Worm (Caenorhabditis elegans) whole organism, L4 larva: ENCODE data around the gene F46G10.1.

Source experiments
- D1046.2 ChIP-seq: fragments of 200-800 bp; sonication (Bioruptor generic); IDR thresholded peaks from 2 replicates; pipeline ENCODE4 v1.3.6; 2022; ENCODE audit warnings: missing genetic modification characterization, missing compliant biosample characterization
- F10B5.3 ChIP-seq: sonication (generic microtip); optimal IDR thresholded peaks from 2 replicates; lab custom pipeline; 2016; ENCODE audit warnings: mild to moderate bottlenecking, missing genetic modification characterization, missing compliant biosample characterization
- F37D6.2 ChIP-seq: sonication (generic microtip); optimal IDR thresholded peaks from 2 replicates; lab custom pipeline; 2016; ENCODE audit warnings: mild to moderate bottlenecking, missing genetic modification characterization, missing compliant biosample characterization
- F49E8.2 ChIP-seq: sonication (generic microtip); optimal IDR thresholded peaks from 2 replicates; lab custom pipeline; 2016; ENCODE audit warnings: missing compliant biosample characterization, mild to moderate bottlenecking, missing genetic modification characterization, borderline replicate concordance
- T26A8.4 ChIP-seq: fragments of 200-800 bp; sonication (Bioruptor generic); IDR thresholded peaks from 2 replicates; pipeline ENCODE4 v1.3.6; 2022; ENCODE audit warnings: missing genetic modification characterization, missing compliant biosample characterization
- Y48G9A.11 ChIP-seq: fragments of 200-800 bp; sonication (Bioruptor generic); IDR thresholded peaks from 2 replicates; pipeline ENCODE4 v1.3.6; 2022; ENCODE audit warnings: missing genetic modification reagents, missing genetic modification characterization, missing compliant biosample characterization
- aly-2 ChIP-seq: sonication (generic microtip); optimal IDR thresholded peaks from 2 replicates; lab custom pipeline; 2018; ENCODE audit warnings: missing biosample characterization, missing genetic modification characterization
- arid-1 ChIP-seq: fragments of 200-800 bp; sonication (Bioruptor generic); conservative IDR thresholded peaks from 2 replicates; pipeline ENCODE4 v1.3.6; 2022; ENCODE audit warnings: missing genetic modification reagents, missing genetic modification characterization, missing compliant biosample characterization
- attf-4 ChIP-seq: sonication (generic microtip); optimal IDR thresholded peaks from 3 replicates; lab custom pipeline; 2017; ENCODE audit warnings: missing biosample characterization, missing genetic modification characterization
- ces-1 ChIP-seq: fragments of 150-350 bp; sonication (generic microtip); optimal IDR thresholded peaks from 4 replicates; lab custom pipeline; 2014; ENCODE audit warnings: missing biosample characterization, missing genetic modification reagents, missing genetic modification characterization
- cey-2 ChIP-seq: sonication (generic microtip); optimal IDR thresholded peaks from 3 replicates; lab custom pipeline; 2017; ENCODE audit warnings: missing genetic modification characterization, mild to moderate bottlenecking, missing compliant biosample characterization, antibody characterized with exemption, borderline replicate concordance; ENCODE audit not compliant: insufficient read depth
- ctbp-1 ChIP-seq: fragments of 200-800 bp; sonication (Bioruptor generic); IDR thresholded peaks from 2 replicates; pipeline ENCODE4 v1.3.6; 2022; ENCODE audit warnings: missing genetic modification reagents, missing genetic modification characterization, missing compliant biosample characterization
- dmd-8 ChIP-seq: fragments of 200-800 bp; sonication (Bioruptor generic); IDR thresholded peaks from 2 replicates; pipeline ENCODE4 v1.3.6; 2022; ENCODE audit warnings: missing genetic modification characterization, missing compliant biosample characterization
- dve-1 ChIP-seq: sonication (generic microtip); optimal IDR thresholded peaks from 2 replicates; lab custom pipeline; 2017; ENCODE audit warnings: antibody characterized with exemption, mild to moderate bottlenecking, missing genetic modification characterization, missing compliant biosample characterization; ENCODE audit not compliant: insufficient read depth
- gei-8 ChIP-seq: fragments of 200-800 bp; sonication (Bioruptor generic); optimal IDR thresholded peaks from 2 replicates; lab custom pipeline; 2018; ENCODE audit warnings: mild to moderate bottlenecking, missing genetic modification characterization, missing compliant biosample characterization
- hif-1 ChIP-seq, 2 experiments: sonication (generic microtip); optimal IDR thresholded peaks; 2 replicates each; lab custom pipeline; 2016 to 2017; ENCODE audit warnings: missing compliant biosample characterization in 2 of 2, missing genetic modification characterization in 2 of 2, missing genetic modification reagents in 2 of 2, missing genotype in 2 of 2, mild to moderate bottlenecking in 1 of 2
- hlh-11 ChIP-seq: fragments of 200-800 bp; sonication (Bioruptor generic); optimal IDR thresholded peaks from 2 replicates; lab custom pipeline; 2018; ENCODE audit warnings: mild to moderate bottlenecking, missing genetic modification characterization, missing compliant biosample characterization
- jun-1 ChIP-seq: fragments of 150-350 bp; optimal IDR thresholded peaks from 2 replicates; lab custom pipeline; 2014; ENCODE audit warnings: missing biosample characterization, missing genetic modification reagents, missing genetic modification characterization
- madf-9 ChIP-seq: fragments of 200-800 bp; sonication (Bioruptor generic); conservative IDR thresholded peaks from 2 replicates; pipeline ENCODE4 v1.3.6; 2022; ENCODE audit warnings: missing genetic modification reagents, missing genetic modification characterization, missing compliant biosample characterization
- mdt-29 ChIP-seq: fragments of 200-800 bp; sonication (Bioruptor generic); IDR thresholded peaks from 2 replicates; pipeline ENCODE4 v1.3.6; 2022; ENCODE audit warnings: missing genetic modification reagents, missing genetic modification characterization, missing compliant biosample characterization
- mep-1 ChIP-seq: fragments of 150-350 bp; sonication (generic microtip); optimal IDR thresholded peaks from 3 replicates; lab custom pipeline; 2014; ENCODE audit warnings: missing biosample characterization, missing genetic modification characterization
- mxl-3 ChIP-seq: fragments of 200-800 bp; sonication (Bioruptor generic); optimal IDR thresholded peaks from 2 replicates; lab custom pipeline; 2018; ENCODE audit warnings: mild to moderate bottlenecking, missing genetic modification characterization, missing compliant biosample characterization
- nhr-102 ChIP-seq: sonication (generic microtip); optimal IDR thresholded peaks from 2 replicates; lab custom pipeline; 2016; ENCODE audit warnings: mild to moderate bottlenecking, missing genetic modification characterization, moderate library complexity, missing compliant biosample characterization
- nhr-11 ChIP-seq: fragments of 150-350 bp; optimal IDR thresholded peaks from 2 replicates; lab custom pipeline; 2014; ENCODE audit warnings: missing biosample characterization, missing genetic modification characterization
- nhr-28 ChIP-seq: fragments of 150-350 bp; optimal IDR thresholded peaks from 2 replicates; lab custom pipeline; 2014; ENCODE audit warnings: missing biosample characterization, missing genetic modification characterization
- nhr-76 ChIP-seq: fragments of 150-350 bp; optimal IDR thresholded peaks from 2 replicates; lab custom pipeline; 2014; ENCODE audit warnings: missing biosample characterization, missing genetic modification characterization
- nhr-77 ChIP-seq: fragments of 150-350 bp; optimal IDR thresholded peaks from 2 replicates; lab custom pipeline; 2014; ENCODE audit warnings: missing biosample characterization, missing genetic modification characterization
- pqm-1 ChIP-seq: sonication (generic microtip); optimal IDR thresholded peaks from 2 replicates; lab custom pipeline; 2017; ENCODE audit warnings: missing biosample characterization, missing genetic modification characterization
- rbr-2 ChIP-seq: sonication (generic microtip); optimal IDR thresholded peaks from 2 replicates; lab custom pipeline; 2016; ENCODE audit warnings: missing genotype, missing genetic modification characterization, missing compliant biosample characterization
- set-16 ChIP-seq: fragments of 200-800 bp; sonication (Bioruptor generic); IDR thresholded peaks from 2 replicates; pipeline ENCODE4 v1.3.6; 2022; ENCODE audit warnings: missing genetic modification reagents, missing genetic modification characterization, missing compliant biosample characterization
- snpc-4 ChIP-seq: fragments of 150-350 bp; optimal IDR thresholded peaks from 2 replicates; lab custom pipeline; 2014; ENCODE audit warnings: missing biosample characterization, missing genetic modification characterization
- tra-1 ChIP-seq: fragments of 200-800 bp; sonication (Bioruptor generic); IDR thresholded peaks from 2 replicates; pipeline ENCODE4 v1.3.6; 2022; ENCODE audit warnings: missing genetic modification reagents, missing genetic modification characterization, missing compliant biosample characterization
- unc-62 ChIP-seq, 3 experiments: fragments of 150-350 bp in 1 of 3; sonication (generic microtip); optimal IDR thresholded peaks in 2 of 3; peaks in 1 of 3; 1 replicate in 1 of 3; 2 replicates in 2 of 3; lab custom pipeline; 2014 to 2017; ENCODE audit warnings: missing biosample characterization in 3 of 3, missing genetic modification characterization in 3 of 3, missing genetic modification reagents in 3 of 3, missing genotype in 1 of 3
- zfp-3 ChIP-seq: fragments of 200-800 bp; sonication (Bioruptor generic); conservative IDR thresholded peaks from 2 replicates; pipeline ENCODE4 v1.3.6; 2022; ENCODE audit warnings: missing genetic modification reagents, missing genetic modification characterization, missing compliant biosample characterization

Gene F46G10.1

ce11 chrX:13291506-13291905, 20.0 kb downstream of the F46G10.1 start, which contains the start of gene srd-38:
Gene srd-38, plus strand, starts transcription at chrX:13291806.
- TF ChIP-seq F49E8.2 (no peak), nhr-11 (tag; lab: Kevin White, UChicago) (no peak), arid-1 (GFP tag; lab: Robert Waterston, UW) (no peak), rbr-2 (tag; lab: Kevin White, UChicago) (no peak), dve-1 (no peak), gei-8 (GFP tag; lab: Kevin White, UChicago) (no peak), F10B5.3 (no peak), unc-62 (GFP tag; optimal IDR thresholded peaks at IDR 0.05 in 1 of 2; lab: Kevin White, UChicago) (no peak), unc-62 (tag; optimal IDR thresholded peaks at IDR 0.05; lab: Kevin White, UChicago) (no peak), jun-1 (tag; lab: Kevin White, UChicago) (no peak), T26A8.4 (GFP tag; lab: Robert Waterston, UW) (no peak), D1046.2 (no peak), hlh-11 (tag; lab: Kevin White, UChicago) (no peak), attf-4 (tag; lab: Kevin White, UChicago) (no peak)

ce11 chrX:13290531-13290930, 21.0 kb downstream of the F46G10.1 start, which contains the start of gene R04D3.3:
Gene R04D3.3, minus strand, starts transcription at chrX:13290631.
- TF ChIP-seq zfp-3 (GFP tag; lab: Robert Waterston, UW) (no peak), unc-62 (GFP tag; optimal IDR thresholded peaks at IDR 0.05 in 1 of 2; lab: Kevin White, UChicago) (peak in 1 of 2 experiments; percentile 53), unc-62 (tag; optimal IDR thresholded peaks at IDR 0.05; lab: Kevin White, UChicago) (no peak), set-16 (GFP tag; lab: Robert Waterston, UW) (no peak)

ce11 chrX:13288715-13289114, 22.8 kb downstream of the F46G10.1 start, which contains the start of gene R04D3.4:
Gene R04D3.4, minus strand, starts transcription at chrX:13288815.
- TF ChIP-seq ctbp-1 (GFP tag; lab: Robert Waterston, UW) = no peak
- TF ChIP-seq madf-9 (GFP tag; lab: Robert Waterston, UW) = no peak
- no peak for TF ChIP-seq ces-1 (GFP tag; lab: Kevin White, UChicago)
- no peak for TF ChIP-seq tra-1
- TF ChIP-seq nhr-76 (tag; lab: Kevin White, UChicago) = no peak
- TF ChIP-seq T26A8.4 (GFP tag; lab: Robert Waterston, UW) = no peak
- TF ChIP-seq mxl-3 (GFP tag; lab: Kevin White, UChicago) = no peak
- TF ChIP-seq aly-2 (tag; lab: Kevin White, UChicago) = no peak
- TF ChIP-seq rbr-2 (tag; lab: Kevin White, UChicago) = no peak
- no peak for TF ChIP-seq nhr-77 (tag; lab: Kevin White, UChicago)
- no peak for TF ChIP-seq nhr-28 (tag; lab: Kevin White, UChicago)
- TF ChIP-seq unc-62 (GFP tag; optimal IDR thresholded peaks at IDR 0.05 in 1 of 2; lab: Kevin White, UChicago) = no peak
- TF ChIP-seq unc-62 (tag; optimal IDR thresholded peaks at IDR 0.05; lab: Kevin White, UChicago) = no peak
- no peak for TF ChIP-seq nhr-102
- no peak for TF ChIP-seq F37D6.2 (tag; lab: Kevin White, UChicago)
- TF ChIP-seq hif-1 (tag; optimal IDR thresholded peaks at IDR 0.05; lab: Kevin White, UChicago) = no peak
- TF ChIP-seq Y48G9A.11 (GFP tag; lab: Robert Waterston, UW) = no peak
- no peak for TF ChIP-seq cey-2 (tag; lab: Kevin White, UChicago)

- TF ChIP-seq gei-8 (GFP tag; lab: Kevin White, UChicago) (no peak), mep-1 (tag; lab: Kevin White, UChicago) (no peak), unc-62 (GFP tag; optimal IDR thresholded peaks at IDR 0.05 in 1 of 2; lab: Kevin White, UChicago) (no peak), unc-62 (tag; optimal IDR thresholded peaks at IDR 0.05; lab: Kevin White, UChicago) (no peak), mdt-29 (GFP tag; lab: Robert Waterston, UW) (no peak), dmd-8 (no peak), F37D6.2 (tag; lab: Kevin White, UChicago) (no peak), ctbp-1 (GFP tag; lab: Robert Waterston, UW) (no peak), pqm-1 (tag; lab: Kevin White, UChicago) (no peak), dve-1 (no peak), snpc-4 (tag; lab: Kevin White, UChicago) (no peak)
Measured at ce11 chrX:13286533-13286932, 25.0 kb downstream of the F46G10.1 start, which contains the start of gene R04D3.2. Gene R04D3.2, minus strand, starts transcription at chrX:13286633.
